Worm (Caenorhabditis elegans): ENCODE results near the gene F20D6.12.

The F20D6.12 gene

DNA sequence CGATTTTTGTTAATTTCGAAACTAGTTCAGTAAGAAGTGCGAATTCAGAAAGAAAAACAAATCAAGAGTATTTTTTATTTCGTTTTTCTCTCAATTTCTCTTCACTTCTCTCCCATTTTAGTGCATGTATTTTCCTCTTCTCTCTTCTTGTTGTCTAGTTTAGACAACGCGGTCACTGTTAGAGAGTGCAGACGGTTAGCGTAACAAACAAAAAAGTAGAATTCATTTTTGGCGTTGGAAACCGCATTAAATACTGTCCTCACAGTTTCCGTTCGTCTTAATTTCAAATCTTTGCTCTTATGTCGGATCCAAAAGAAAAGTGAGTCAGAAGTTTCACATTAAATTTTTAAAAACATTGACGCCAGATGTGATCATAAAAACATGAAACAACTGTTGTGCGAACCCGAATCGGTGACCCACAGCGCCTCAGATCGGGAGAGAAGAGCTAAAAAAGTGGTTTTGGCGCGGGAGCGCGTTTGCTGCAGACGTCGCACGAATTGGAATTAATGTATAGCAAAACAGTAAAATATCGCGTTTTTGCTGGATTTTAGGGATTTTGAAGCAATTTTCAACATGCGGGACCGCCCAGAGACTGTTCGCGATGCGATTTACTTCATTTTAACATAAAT, 10.9 kb downstream of the F20D6.12 start, which contains the start of gene srp-7:
srp-7 (plus strand) TSS at position 213 of the 629 bp plus-strand sequence.
- no peak for TF ChIP-seq blmp-1 (tag; optimal IDR thresholded peaks at IDR 0.05; ENCODE audit: insufficient read depth)
- peak; percentile 50 for TF ChIP-seq crh-2 (tag; optimal IDR thresholded peaks at IDR 0.05)
- TF ChIP-seq nhr-10 (tag; optimal IDR thresholded peaks at IDR 0.05) = no peak
- peak; percentile 29 for TF ChIP-seq ama-1 (optimal IDR thresholded peaks at IDR 0.05)
- TF ChIP-seq C34F6.9 (tag; optimal IDR thresholded peaks at IDR 0.05) = peak; percentile 51
- TF ChIP-seq fos-1 (tag; optimal IDR thresholded peaks at IDR 0.05) = peak; percentile 21
- peak; percentile 19 for TF ChIP-seq unc-55 (GFP tag; optimal IDR thresholded peaks at IDR 0.05)

- TF ChIP-seq nhr-23 (tag; optimal IDR thresholded peaks at IDR 0.05) = no peak
- no peak for TF ChIP-seq mbf-1 (tag; optimal IDR thresholded peaks at IDR 0.05)
- no peak for TF ChIP-seq mdl-1 (tag; optimal IDR thresholded peaks at IDR 0.05)
These were observed 11.6 kb downstream of the F20D6.12 start for ce11 chrV:8178279-8178678.

ce11 chrV:8177349-8177748, 12.6 kb downstream of the F20D6.12 start, which contains the start of gene F20D6.9:
F20D6.9 (minus strand) TSS chrV:8177449.
- TF ChIP-seq unc-62 (GFP tag; optimal IDR thresholded peaks at IDR 0.05) = no peak

DNA sequence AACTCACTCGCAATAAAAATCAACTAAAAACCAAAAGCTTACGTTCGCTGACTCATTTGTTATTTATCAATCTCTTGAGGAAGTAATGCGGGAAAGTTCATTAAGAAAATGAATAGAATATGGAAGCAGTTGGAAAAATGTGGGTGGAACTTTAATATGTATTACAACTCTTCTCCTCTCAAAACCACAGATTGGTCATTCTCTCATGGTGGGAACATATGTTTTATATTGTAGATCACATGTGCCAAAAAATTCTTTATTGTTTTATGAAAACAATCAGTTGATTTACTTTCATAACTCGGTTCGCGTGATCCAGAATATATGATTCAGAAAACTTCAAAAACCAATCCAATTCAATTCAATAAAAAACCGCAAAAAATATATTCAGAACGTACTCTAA, 18.2 kb downstream of the F20D6.12 start:
- TF ChIP-seq nhr-129 (tag; optimal IDR thresholded peaks at IDR 0.05) (no peak), lsy-2 (tag; optimal IDR thresholded peaks at IDR 0.05) (no peak), unc-39 (tag; optimal IDR thresholded peaks at IDR 0.05) (no peak), unc-55 (GFP tag; optimal IDR thresholded peaks at IDR 0.05) (peak; percentile 42), R02D3.7 (tag; optimal IDR thresholded peaks at IDR 0.05) (no peak), lin-39 (tag; optimal IDR thresholded peaks at IDR 0.05) (no peak)

DNA sequence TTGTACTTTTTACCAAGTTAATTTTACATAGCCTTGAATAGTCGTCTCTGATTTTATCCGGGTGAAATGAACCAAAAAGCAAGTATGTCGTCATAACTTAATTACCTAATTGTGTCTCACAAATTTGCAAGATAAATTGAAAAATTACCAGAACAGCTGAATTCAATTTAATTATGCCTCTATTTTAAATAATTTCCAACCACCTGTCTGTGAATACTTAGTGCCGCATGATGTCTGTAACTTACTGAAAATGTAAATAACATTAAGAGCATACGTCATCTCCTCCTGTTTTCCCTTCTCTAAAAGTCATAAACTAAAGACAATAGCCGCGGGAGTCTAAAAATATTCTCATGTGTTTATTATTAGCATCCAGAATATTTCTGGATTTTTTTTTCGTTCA, 19.6 kb downstream of the F20D6.12 start:
- TF ChIP-seq mab-5 (tag; optimal IDR thresholded peaks at IDR 0.05) (no peak), nhr-23 (tag; optimal IDR thresholded peaks at IDR 0.05) (no peak), nhr-129 (tag; optimal IDR thresholded peaks at IDR 0.05) (no peak), sma-9 (GFP tag; optimal IDR thresholded peaks at IDR 0.05) (no peak), sma-9 (tag; optimal IDR thresholded peaks at IDR 0.05) (no peak), snpc-4 (tag; optimal IDR thresholded peaks at IDR 0.05) (no peak), unc-62 (GFP tag; optimal IDR thresholded peaks at IDR 0.05) (no peak), R02D3.7 (tag; optimal IDR thresholded peaks at IDR 0.05) (no peak), aly-2 (tag; optimal IDR thresholded peaks at IDR 0.05) (no peak), gmeb-1 (tag; optimal IDR thresholded peaks at IDR 0.05) (no peak), nhr-6 (tag; optimal IDR thresholded peaks at IDR 0.05) (no peak), egl-27 (tag; optimal IDR thresholded peaks at IDR 0.05) (no peak), lsy-2 (tag; optimal IDR thresholded peaks at IDR 0.05) (no peak), sem-4 (tag; optimal IDR thresholded peaks at IDR 0.05) (no peak), C34F6.9 (tag; optimal IDR thresholded peaks at IDR 0.05) (no peak), fos-1 (tag; optimal IDR thresholded peaks at IDR 0.05) (no peak), ztf-4 (tag; optimal IDR thresholded peaks at IDR 0.05) (no peak), mbf-1 (tag; optimal IDR thresholded peaks at IDR 0.05) (no peak), Y55F3AM.14 (GFP tag; optimal IDR thresholded peaks at IDR 0.05) (no peak), nhr-11 (tag; optimal IDR thresholded peaks at IDR 0.05) (no peak), nhr-10 (tag; optimal IDR thresholded peaks at IDR 0.05) (no peak)

- TF ChIP-seq unc-55 (GFP tag; optimal IDR thresholded peaks at IDR 0.05) (peak; percentile 56), ceh-82 (tag; optimal IDR thresholded peaks at IDR 0.05) (no peak)
These were observed 20.8 kb downstream of the F20D6.12 start for ce11 chrV:8169150-8169549.

DNA sequence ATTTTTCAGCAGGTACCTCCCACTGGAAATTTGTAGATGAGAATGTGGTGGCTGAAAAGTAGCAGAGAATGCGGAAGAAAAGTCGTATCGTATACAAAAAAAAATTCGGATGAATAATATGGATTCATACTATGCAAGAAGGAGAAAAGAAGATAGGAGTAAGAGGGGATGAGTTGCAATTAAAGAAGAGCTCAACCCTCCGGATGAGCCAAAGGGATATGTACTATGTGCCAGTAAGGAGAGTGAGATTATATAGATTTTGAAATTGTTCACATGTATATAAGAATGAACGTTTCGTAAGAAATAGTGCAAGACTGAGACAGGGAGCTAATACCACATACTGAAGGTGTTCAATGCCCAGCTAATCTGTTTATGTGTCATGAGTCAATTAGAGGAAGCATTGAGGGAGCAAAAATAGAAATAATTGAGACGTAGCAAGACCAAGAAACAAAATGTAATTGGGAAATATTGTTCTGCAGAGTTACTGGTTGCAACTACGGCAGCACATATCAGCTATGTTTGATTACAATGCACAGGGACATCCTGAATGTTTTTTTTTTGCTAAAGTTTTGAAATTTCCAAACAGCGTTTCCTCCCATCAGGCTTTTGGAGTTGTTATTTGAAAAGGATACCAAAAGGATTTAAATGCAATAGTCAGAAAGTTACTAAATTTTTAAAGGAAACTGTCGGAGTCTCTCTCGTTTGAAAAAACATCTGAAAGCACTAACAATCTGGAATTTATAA, 21.5 kb downstream of the F20D6.12 start, which contains the start of gene F20D6.8:
F20D6.8 (minus strand) TSS at position 51 of the 744 bp plus-strand sequence.
- TF ChIP-seq nhr-129 (tag; optimal IDR thresholded peaks at IDR 0.05) (no peak), mdl-1 (tag; optimal IDR thresholded peaks at IDR 0.05) (no peak), fos-1 (tag; optimal IDR thresholded peaks at IDR 0.05) (no peak), nhr-23 (tag; optimal IDR thresholded peaks at IDR 0.05) (no peak), nhr-10 (tag; optimal IDR thresholded peaks at IDR 0.05) (no peak), peb-1 (tag; optimal IDR thresholded peaks at IDR 0.05) (no peak), sma-9 (GFP tag; optimal IDR thresholded peaks at IDR 0.05) (no peak), sma-9 (tag; optimal IDR thresholded peaks at IDR 0.05) (no peak), mbf-1 (tag; optimal IDR thresholded peaks at IDR 0.05) (no peak), ZK546.5 (tag; optimal IDR thresholded peaks at IDR 0.05) (no peak), mab-5 (tag; optimal IDR thresholded peaks at IDR 0.05) (no peak), nhr-25 (tag; optimal IDR thresholded peaks at IDR 0.05) (no peak)
